Worm (Caenorhabditis elegans) whole organism, L2 larva: ENCODE results near the gene F41H10.12.

Experiments used
- lsy-2 ChIP-seq, 2 experiments: fragments of 150-350 bp in 1 of 2; sonication (generic microtip) in 1 of 2; optimal IDR thresholded peaks; 2 replicates each; lab custom pipeline; 2014 to 2017; ENCODE audit warnings: missing biosample characterization in 2 of 2, missing genetic modification characterization in 2 of 2
- nhr-23 ChIP-seq: fragments of 150-350 bp; optimal IDR thresholded peaks from 2 replicates; lab custom pipeline; 2014; ENCODE audit warnings: missing biosample characterization, missing genetic modification reagents, missing genetic modification characterization

DNA sequence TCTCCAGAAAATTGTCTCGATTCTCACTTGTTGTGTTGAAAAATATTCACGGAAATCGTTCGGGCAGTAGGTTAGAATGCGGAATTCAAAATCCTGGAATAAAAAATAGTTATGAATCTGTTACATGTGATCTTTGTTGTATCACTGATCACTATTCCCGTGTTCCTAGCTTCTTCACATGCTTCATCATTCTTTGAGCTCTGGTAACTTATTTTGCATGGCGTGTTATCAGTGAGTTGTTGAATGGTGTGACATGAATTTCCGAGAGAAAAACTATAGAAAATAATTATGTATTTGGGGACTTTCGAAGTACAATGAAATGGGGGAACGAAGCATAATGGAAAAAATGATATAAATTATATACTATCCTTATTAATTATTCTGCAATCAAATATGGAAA is 8.4 kb downstream of the F41H10.12 start:
- TF ChIP-seq lsy-2 (tag; optimal IDR thresholded peaks at IDR 0.05; lab: Kevin White, UChicago) (no peak), nhr-23 (tag; lab: Kevin White, UChicago) (no peak)
